Worm (Caenorhabditis elegans): Measurements from ENCODE around the gene mtcu-2.

DNA sequence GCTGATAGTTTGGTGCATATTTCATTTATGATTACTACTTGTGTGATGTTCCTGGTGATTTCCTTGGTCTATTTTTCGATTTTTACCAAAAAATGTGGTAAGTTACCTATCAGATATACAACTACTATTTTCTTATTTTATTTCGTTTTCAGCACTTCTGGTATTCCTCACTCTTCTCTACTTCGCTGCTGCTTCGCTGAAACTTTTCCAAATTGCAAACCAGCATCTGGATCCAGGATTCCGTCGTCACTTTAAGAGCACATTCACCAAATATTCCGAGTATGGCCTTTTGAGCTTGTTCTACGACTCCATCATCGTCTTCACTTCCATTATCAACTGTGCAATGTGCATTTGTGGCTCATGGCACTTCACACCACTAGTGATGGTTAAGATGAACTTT is 24.5 kb downstream of the mtcu-2 start:
- TF ChIP-seq unc-39 (tag; optimal IDR thresholded peaks at IDR 0.05): no peak
- TF ChIP-seq lin-39 (tag; optimal IDR thresholded peaks at IDR 0.05): no peak
- no peak for TF ChIP-seq pqm-1 (tag; optimal IDR thresholded peaks at IDR 0.05)
- no peak for TF ChIP-seq nhr-77 (tag; optimal IDR thresholded peaks at IDR 0.05)
- TF ChIP-seq nhr-25 (tag; optimal IDR thresholded peaks at IDR 0.05): no peak
- TF ChIP-seq daf-12 (tag; optimal IDR thresholded peaks at IDR 0.05): no peak
- no peak for TF ChIP-seq nfya-1 (tag; optimal IDR thresholded peaks at IDR 0.05; ENCODE audit: insufficient read depth)
- TF ChIP-seq ztf-11 (tag; optimal IDR thresholded peaks at IDR 0.05): no peak
- no peak for TF ChIP-seq snpc-4 (tag; optimal IDR thresholded peaks at IDR 0.05)
- no peak for TF ChIP-seq ceh-9 (tag; optimal IDR thresholded peaks at IDR 0.05)
- TF ChIP-seq zag-1 (tag; optimal IDR thresholded peaks at IDR 0.05): no peak
